Worm (Caenorhabditis elegans): ENCODE results near the gene F55H2.5.

DNA sequence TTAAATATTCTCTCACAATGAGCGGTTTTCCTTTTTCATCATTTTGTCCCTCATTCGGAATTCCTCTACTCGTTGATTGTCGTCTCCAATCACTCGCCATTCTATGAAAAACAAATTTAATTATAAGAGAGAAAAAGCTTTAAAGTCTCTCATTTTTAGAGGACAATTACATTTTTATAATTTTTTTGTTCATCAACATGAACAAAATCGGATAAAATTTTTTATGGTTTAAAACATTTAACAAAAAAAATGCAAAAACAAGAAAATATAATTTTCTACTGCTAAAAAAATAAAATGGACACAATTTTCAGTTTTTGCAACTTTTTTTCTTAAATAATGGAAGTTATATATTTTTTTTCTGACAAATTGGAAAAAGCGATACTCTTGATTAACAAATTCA is 4.9 kb downstream of the F55H2.5 start, which contains the start of gene F55H2.7:
- no peak for TF ChIP-seq fkh-10 (GFP tag; optimal IDR thresholded peaks at IDR 0.05)
- no peak for TF ChIP-seq lin-13 (GFP tag; optimal IDR thresholded peaks at IDR 0.05)
- TF ChIP-seq fkh-4 (tag; optimal IDR thresholded peaks at IDR 0.05; ENCODE audit: borderline replicate concordance), result no peak
- TF ChIP-seq sox-4 (tag; optimal IDR thresholded peaks at IDR 0.05), result no peak
- no peak for TF ChIP-seq nhr-12 (tag; optimal IDR thresholded peaks at IDR 0.05)
- no peak for TF ChIP-seq nhr-28 (tag; optimal IDR thresholded peaks at IDR 0.05)
- TF ChIP-seq ceh-82 (tag; optimal IDR thresholded peaks at IDR 0.05), result no peak
- TF ChIP-seq pag-3 (tag; optimal IDR thresholded peaks at IDR 0.05; ENCODE audit: borderline replicate concordance, insufficient read depth), result no peak
